Worm (Caenorhabditis elegans): ENCODE measurements around the gene ham-3.

The ham-3 gene

DNA sequence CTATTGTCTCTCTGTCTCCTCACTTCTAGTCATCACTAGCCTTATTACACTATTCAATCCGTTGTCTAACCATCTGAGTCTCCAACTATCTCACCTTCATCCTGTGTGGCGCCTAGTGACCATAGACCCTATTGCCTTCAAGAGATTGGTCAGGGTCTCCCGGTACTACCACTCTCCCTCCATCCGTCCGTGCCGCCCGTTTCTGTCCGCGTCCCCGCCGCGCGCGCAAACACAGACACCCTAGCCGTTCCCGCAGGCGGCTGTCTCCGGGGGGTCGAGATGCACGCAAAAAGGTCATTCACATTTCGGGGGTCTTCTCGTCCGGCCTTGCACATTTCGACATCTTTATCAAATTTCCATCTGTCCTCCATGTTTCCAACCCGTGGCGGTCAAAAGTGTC, 26.0 kb upstream of the ham-3 start (continued):
- 0 out of 2 replicates have a peak, but pooled peaks have one; percentile 24 for TF ChIP-seq lin-26 (GFP tag; IDR thresholded peaks at IDR 0.05)
- TF ChIP-seq bed-1 (GFP tag; IDR thresholded peaks at IDR 0.05), result no peak
- TF ChIP-seq F33H1.4 (GFP tag; IDR thresholded peaks at IDR 0.05), result no peak
- TF ChIP-seq K11D2.4 (GFP tag; IDR thresholded peaks at IDR 0.05), result no peak
- no peak for TF ChIP-seq egl-18 (GFP tag; IDR thresholded peaks at IDR 0.05)
- no peak for TF ChIP-seq snpc-1.1 (tag; optimal IDR thresholded peaks at IDR 0.05; ENCODE audit: insufficient read depth)
- peak; percentile 13; the same call in 1 of the 2 replicates for TF ChIP-seq dox-1 (GFP tag; IDR thresholded peaks at IDR 0.05)
- TF ChIP-seq attf-6 (GFP tag; IDR thresholded peaks at IDR 0.05), result no peak
- TF ChIP-seq gei-17 (GFP tag; optimal IDR thresholded peaks at IDR 0.05), result no peak
- TF ChIP-seq F49E8.2 (tag; optimal IDR thresholded peaks at IDR 0.05; ENCODE audit: insufficient read depth), result no peak
- TF ChIP-seq F10E7.11 (tag; optimal IDR thresholded peaks at IDR 0.05), result no peak
- TF ChIP-seq ama-1 (optimal IDR thresholded peaks at IDR 0.05), result no peak
- no peak for TF ChIP-seq ama-1 (GFP tag; optimal IDR thresholded peaks at IDR 0.05)
- peak; percentile 88 for TF ChIP-seq egrh-3 (GFP tag; IDR thresholded peaks at IDR 0.05)
- no peak for TF ChIP-seq ceh-58 (GFP tag; IDR thresholded peaks at IDR 0.05)
- TF ChIP-seq chd-7 (tag; optimal IDR thresholded peaks at IDR 0.05), result peak; percentile 23
- 0 out of 2 replicates have a peak, but pooled peaks have one; percentile 51 for TF ChIP-seq madf-3 (GFP tag; IDR thresholded peaks at IDR 0.05)
- TF ChIP-seq ztf-26 (tag; optimal IDR thresholded peaks at IDR 0.05), result no peak
- no peak for TF ChIP-seq tbp1 (GFP tag; optimal IDR thresholded peaks at IDR 0.05)
- TF ChIP-seq ztf-18 (tag; optimal IDR thresholded peaks at IDR 0.05), result no peak
- TF ChIP-seq efl-1 (GFP tag; optimal IDR thresholded peaks at IDR 0.05), result peak; percentile 35
- no peak for TF ChIP-seq fkh-3 (tag; optimal IDR thresholded peaks at IDR 0.05)
- no peak for TF ChIP-seq attf-3 (GFP tag; conservative IDR thresholded peaks at IDR 0.05)
- TF ChIP-seq hmg-20 (GFP tag; IDR thresholded peaks at IDR 0.05), result no peak
- TF ChIP-seq madf-8 (GFP tag; conservative IDR thresholded peaks at IDR 0.05), result no peak
- no peak for TF ChIP-seq attf-5 (GFP tag; optimal IDR thresholded peaks at IDR 0.05)
- peak; percentile 66; the same call in 1 of the 2 replicates for TF ChIP-seq nfyb-1 (GFP tag; IDR thresholded peaks at IDR 0.05)
- no peak for TF ChIP-seq T26A5.8 (tag; optimal IDR thresholded peaks at IDR 0.05)
- TF ChIP-seq nhr-80 (tag; optimal IDR thresholded peaks at IDR 0.05), result no peak
- TF ChIP-seq unc-62 (GFP tag; optimal IDR thresholded peaks at IDR 0.05), result no peak
- no peak for TF ChIP-seq akir-1 (GFP tag; optimal IDR thresholded peaks at IDR 0.05)
- no peak for TF ChIP-seq F39B2.1 (GFP tag; IDR thresholded peaks at IDR 0.05)
- TF ChIP-seq F52B5.7 (tag; optimal IDR thresholded peaks at IDR 0.05), result no peak
- TF ChIP-seq hsf-1 (GFP tag; IDR thresholded peaks at IDR 0.05), result no peak
- 0 out of 2 replicates have a peak, but pooled peaks have one; percentile 68 for TF ChIP-seq bed-2 (GFP tag; IDR thresholded peaks at IDR 0.05)
- no peak for TF ChIP-seq tlf-1 (GFP tag; optimal IDR thresholded peaks at IDR 0.05)
- TF ChIP-seq lir-1 (GFP tag; conservative IDR thresholded peaks at IDR 0.05), result no peak

ce11 chrIII:10095377-10095776, 25.2 kb upstream of the ham-3 start:
- no peak for TF ChIP-seq die-1 (tag; optimal IDR thresholded peaks at IDR 0.05)
- TF ChIP-seq nfya-2 (GFP tag; IDR thresholded peaks at IDR 0.05), result 0 out of 2 replicates have a peak, but pooled peaks have one; percentile 26
- TF ChIP-seq bed-1 (GFP tag; IDR thresholded peaks at IDR 0.05), result no peak

- TF ChIP-seq Y53F4B.3 (GFP tag; IDR thresholded peaks at IDR 0.05) (no peak), unc-62 (GFP tag; optimal IDR thresholded peaks at IDR 0.05) (no peak), lin-40 (tag; optimal IDR thresholded peaks at IDR 0.05) (peak; percentile 90), tlf-1 (GFP tag; optimal IDR thresholded peaks at IDR 0.05) (peak; percentile 56), zfh-2 (GFP tag; conservative IDR thresholded peaks at IDR 0.05) (peak; percentile 95), F57C9.4 (tag; optimal IDR thresholded peaks at IDR 0.05) (no peak), Y67H2A.10 (GFP tag; conservative IDR thresholded peaks at IDR 0.05) (no peak), ceh-91 (GFP tag; IDR thresholded peaks at IDR 0.05) (no peak), ceh-58 (GFP tag; IDR thresholded peaks at IDR 0.05) (no peak), ztf-18 (tag; optimal IDR thresholded peaks at IDR 0.05) (peak; percentile 63), rcor-1 (GFP tag; IDR thresholded peaks at IDR 0.05) (0 out of 2 replicates have a peak, but pooled peaks have one; percentile 27), ZK185.1 (tag; optimal IDR thresholded peaks at IDR 0.05; ENCODE audit: poor library complexity, severe bottlenecking) (peak; percentile 33), hlh-12 (tag; optimal IDR thresholded peaks at IDR 0.05) (no peak), nfyb-1 (GFP tag; IDR thresholded peaks at IDR 0.05) (peak; percentile 91)
Observed at ce11 chrIII:10096525-10096972, 24.0 kb upstream of the ham-3 start.

Data from whole organism, young adult.